Worm (Caenorhabditis elegans) whole organism, late embryonic: Measurements from ENCODE around the gene irld-38.
"Not testable (repeated sequence)": the region's sequence is repeated elsewhere in the genome, so short reads cannot be mapped to it uniquely, and the experiment has no call there.

Experiments used
- C08G9.2 ChIP-seq: sonication (generic microtip); optimal IDR thresholded peaks from 2 replicates; lab custom pipeline; 2016; ENCODE audit warnings: mild to moderate bottlenecking, missing genetic modification characterization, moderate library complexity, missing compliant biosample characterization
- C38D4.7 ChIP-seq: fragments of 200-800 bp; sonication (Bioruptor generic); optimal IDR thresholded peaks from 2 replicates; lab custom pipeline; 2018; ENCODE audit warnings: mild to moderate bottlenecking, missing genetic modification characterization, moderate library complexity, missing compliant biosample characterization
- F13H6.1 ChIP-seq: sonication (generic microtip); optimal IDR thresholded peaks from 2 replicates; lab custom pipeline; 2016; ENCODE audit warnings: missing genetic modification characterization, missing compliant biosample characterization
- ahr-1 ChIP-seq: sonication (generic microtip); optimal IDR thresholded peaks from 2 replicates; lab custom pipeline; 2016; ENCODE audit warnings: missing genetic modification characterization, missing compliant biosample characterization
- ama-1 ChIP-seq: fragments of 150-350 bp; optimal IDR thresholded peaks from 2 replicates; lab custom pipeline; 2014
- ceh-19 ChIP-seq: fragments of 200-800 bp; sonication (Bioruptor generic); optimal IDR thresholded peaks from 2 replicates; lab custom pipeline; 2018; ENCODE audit warnings: mild to moderate bottlenecking, missing genetic modification characterization, missing compliant biosample characterization
- ceh-2 ChIP-seq: sonication (generic microtip); optimal IDR thresholded peaks from 2 replicates; lab custom pipeline; 2016; ENCODE audit warnings: missing genotype, missing genetic modification characterization, missing compliant biosample characterization
- ceh-22 ChIP-seq: sonication (generic microtip); optimal IDR thresholded peaks from 2 replicates; lab custom pipeline; 2017; ENCODE audit warnings: missing biosample characterization, missing genetic modification characterization
- ceh-31 ChIP-seq: sonication (generic microtip); optimal IDR thresholded peaks from 2 replicates; lab custom pipeline; 2016; ENCODE audit warnings: missing genetic modification characterization, missing compliant biosample characterization
- ceh-34 ChIP-seq: sonication (generic microtip); optimal IDR thresholded peaks from 2 replicates; lab custom pipeline; 2016; ENCODE audit warnings: mild to moderate bottlenecking, missing genetic modification characterization, missing compliant biosample characterization
- ceh-45 ChIP-seq: fragments of 200-800 bp; sonication (Bioruptor generic); IDR thresholded peaks from 2 replicates; pipeline ENCODE4 v1.3.6; 2022; ENCODE audit warnings: missing genetic modification reagents, missing genetic modification characterization, missing compliant biosample characterization
- ceh-48 ChIP-seq: sonication (generic microtip); optimal IDR thresholded peaks from 2 replicates; lab custom pipeline; 2016; ENCODE audit warnings: missing genetic modification characterization, inconsistent platforms, missing compliant biosample characterization
- ceh-9 ChIP-seq: sonication (generic microtip); optimal IDR thresholded peaks from 2 replicates; lab custom pipeline; 2016; ENCODE audit warnings: mild to moderate bottlenecking, missing genetic modification characterization, inconsistent platforms, missing compliant biosample characterization
- che-1 ChIP-seq: sonication (generic microtip); optimal IDR thresholded peaks from 2 replicates; lab custom pipeline; 2016; ENCODE audit warnings: mild to moderate bottlenecking, missing genetic modification characterization, missing compliant biosample characterization
- elt-2 ChIP-seq: sonication (generic microtip); optimal IDR thresholded peaks from 2 replicates; lab custom pipeline; 2016; ENCODE audit warnings: missing genetic modification reagents, missing genetic modification characterization, missing compliant biosample characterization
- elt-4 ChIP-seq: sonication (generic microtip); optimal IDR thresholded peaks from 2 replicates; lab custom pipeline; 2016; ENCODE audit warnings: missing genetic modification characterization, missing compliant biosample characterization
- ets-4 ChIP-seq: sonication (generic microtip); optimal IDR thresholded peaks from 2 replicates; lab custom pipeline; 2016; ENCODE audit warnings: missing genetic modification characterization, missing compliant biosample characterization
- fkh-6 ChIP-seq: sonication (generic microtip); optimal IDR thresholded peaks from 2 replicates; lab custom pipeline; 2016; ENCODE audit warnings: missing genetic modification characterization, missing compliant biosample characterization
- hlh-6 ChIP-seq: sonication (generic microtip); optimal IDR thresholded peaks from 2 replicates; lab custom pipeline; 2016; ENCODE audit warnings: missing genotype, missing genetic modification characterization, missing compliant biosample characterization
- hlh-8 ChIP-seq: sonication (generic microtip); optimal IDR thresholded peaks from 2 replicates; lab custom pipeline; 2016; ENCODE audit warnings: missing genotype, missing genetic modification characterization, missing compliant biosample characterization
- lin-11 ChIP-seq: fragments of 200-800 bp; sonication (Bioruptor generic); optimal IDR thresholded peaks from 2 replicates; lab custom pipeline; 2018; ENCODE audit warnings: mild to moderate bottlenecking, missing genetic modification characterization, missing compliant biosample characterization
- nfya-1 ChIP-seq: sonication (generic microtip); optimal IDR thresholded peaks from 2 replicates; lab custom pipeline; 2017; ENCODE audit warnings: missing genetic modification characterization, mild to moderate bottlenecking, missing compliant biosample characterization, antibody characterized with exemption, moderate library complexity
- nhr-232 ChIP-seq: sonication (generic microtip); optimal IDR thresholded peaks from 2 replicates; lab custom pipeline; 2016; ENCODE audit warnings: missing genetic modification characterization, missing compliant biosample characterization
- npax-4 ChIP-seq: sonication (generic microtip); optimal IDR thresholded peaks from 2 replicates; lab custom pipeline; 2016; ENCODE audit warnings: missing genetic modification characterization, missing compliant biosample characterization
- pat-9 ChIP-seq: fragments of 200-800 bp; sonication (Bioruptor generic); optimal IDR thresholded peaks from 2 replicates; lab custom pipeline; 2018; ENCODE audit warnings: mild to moderate bottlenecking, missing genetic modification characterization, moderate library complexity, missing compliant biosample characterization
- pax-1 ChIP-seq: fragments of 150-350 bp; optimal IDR thresholded peaks from 2 replicates; lab custom pipeline; 2014; ENCODE audit warnings: missing biosample characterization, missing genetic modification characterization
- pha-2 ChIP-seq: sonication (generic microtip); optimal IDR thresholded peaks from 2 replicates; lab custom pipeline; 2017; ENCODE audit warnings: mild to moderate bottlenecking, missing genetic modification characterization, missing compliant biosample characterization
- pqm-1 ChIP-seq: sonication (generic microtip); optimal IDR thresholded peaks from 2 replicates; lab custom pipeline; 2016; ENCODE audit warnings: missing genetic modification characterization, missing compliant biosample characterization
- sdc-2 ChIP-seq: sonication (generic microtip); optimal IDR thresholded peaks from 2 replicates; lab custom pipeline; 2016; ENCODE audit warnings: missing genotype, missing genetic modification characterization, missing compliant biosample characterization
- syd-9 ChIP-seq: sonication (generic microtip); optimal IDR thresholded peaks from 2 replicates; lab custom pipeline; 2016; ENCODE audit warnings: mild to moderate bottlenecking, missing genetic modification characterization, moderate library complexity, missing compliant biosample characterization
- tbx-2 ChIP-seq: sonication (generic microtip); optimal IDR thresholded peaks from 2 replicates; lab custom pipeline; 2016; ENCODE audit warnings: missing genetic modification characterization, missing compliant biosample characterization
- unc-3 ChIP-seq, 2 experiments: fragments of 200-800 bp in 1 of 2; sonication (Bioruptor generic) in 1 of 2; sonication (generic microtip) in 1 of 2; conservative IDR thresholded peaks in 1 of 2; optimal IDR thresholded peaks in 1 of 2; 2 replicates each; pipeline versions ENCODE4 v1.3.6 to Lab custom; 2016 to 2022; ENCODE audit warnings: missing compliant biosample characterization in 2 of 2, missing genetic modification characterization in 2 of 2, missing genetic modification reagents in 1 of 2
- unc-55 ChIP-seq: sonication (generic microtip); optimal IDR thresholded peaks from 2 replicates; lab custom pipeline; 2017; ENCODE audit warnings: missing biosample characterization, missing genetic modification reagents, missing genetic modification characterization

The irld-38 gene

DNA sequence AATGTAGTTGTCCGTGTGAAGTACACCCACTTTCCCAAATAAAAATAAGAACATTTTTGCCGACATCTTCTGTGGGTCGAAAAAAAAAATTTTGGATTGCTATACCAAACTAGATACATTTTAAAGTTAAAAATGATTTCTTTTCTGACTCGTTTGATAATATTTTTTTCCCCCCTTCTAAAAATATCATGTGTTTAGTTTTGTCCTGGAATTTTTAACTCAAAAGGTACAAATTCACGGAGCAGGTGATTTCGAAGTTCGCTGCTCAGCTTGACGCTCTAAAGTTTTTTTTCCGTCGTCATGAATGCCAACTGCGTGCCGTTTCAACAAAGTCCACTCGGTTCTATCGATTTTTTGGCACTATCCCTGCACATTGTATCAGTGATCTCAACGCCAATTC is 33.7 kb upstream of the irld-38 start, which contains the start of gene srh-185:
srh-185 (plus strand) TSS at position 301 of the 400 bp plus-strand sequence.
- TF ChIP-seq tbx-2 (tag; lab: Kevin White, UChicago) (no peak), ceh-19 (GFP tag; lab: Kevin White, UChicago) (no peak), lin-11 (no peak), ceh-2 (tag; lab: Kevin White, UChicago) (no peak), ceh-45 (GFP tag; lab: Robert Waterston, UW) (no peak), ceh-22 (tag; lab: Kevin White, UChicago) (no peak), fkh-6 (tag; lab: Kevin White, UChicago) (no peak)

DNA sequence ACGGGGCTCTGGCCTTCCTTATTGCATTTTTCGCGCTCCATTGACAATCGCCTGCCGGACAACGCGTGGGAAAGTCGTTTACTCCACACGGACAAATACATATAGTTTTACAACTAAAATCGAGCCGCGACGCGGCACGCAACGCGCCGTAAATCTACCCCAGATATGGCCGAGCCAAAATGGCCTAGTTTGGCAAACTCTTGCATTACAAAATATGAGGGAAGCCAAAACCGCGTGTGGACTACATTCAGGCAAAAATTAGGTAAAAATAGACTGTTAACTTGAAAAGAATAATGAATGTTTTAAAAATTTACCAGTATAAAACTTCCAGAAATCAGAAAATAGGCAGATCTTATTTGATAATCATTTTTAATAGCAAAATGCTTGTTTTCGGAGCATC is 32.2 kb upstream of the irld-38 start, which contains the start of gene srt-16:
srt-16 (minus strand) TSS at position 101 of the 400 bp plus-strand sequence.
- TF ChIP-seq ama-1; unc-55 (GFP tag; lab: Kevin White, UChicago); che-1 (tag; lab: Kevin White, UChicago): not testable (repeated sequence)

DNA sequence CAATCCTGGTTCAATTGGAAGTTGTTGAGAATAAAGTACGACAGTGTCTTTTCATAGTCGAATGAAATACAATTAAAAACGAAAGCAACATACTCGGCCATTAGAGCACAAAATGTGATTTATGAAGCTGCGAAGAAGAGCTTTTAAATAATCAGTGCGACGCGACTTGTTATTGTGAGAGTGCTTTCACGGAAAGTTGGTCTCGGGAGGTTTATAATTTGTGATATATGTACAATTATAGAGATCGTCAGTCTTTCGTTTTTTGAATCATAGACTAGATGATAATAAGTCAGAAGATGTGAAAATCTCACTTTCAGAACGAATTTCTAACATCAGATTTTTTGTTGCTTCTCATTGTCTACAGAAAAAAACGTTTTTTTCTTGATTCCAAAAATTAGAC is 29.8 kb upstream of the irld-38 start, which contains the start of gene srt-15:
srt-15 (minus strand) TSS at position 101 of the 400 bp plus-strand sequence.
- TF ChIP-seq C08G9.2 (tag; lab: Kevin White, UChicago) (no peak), ahr-1 (tag; lab: Kevin White, UChicago) (no peak), pax-1 (tag; lab: Kevin White, UChicago) (no peak), hlh-8 (tag; lab: Kevin White, UChicago) (no peak), nhr-232 (tag; lab: Kevin White, UChicago) (no peak), sdc-2 (tag; lab: Kevin White, UChicago) (no peak), ceh-34 (tag; lab: Kevin White, UChicago) (no peak), ceh-48 (tag; lab: Kevin White, UChicago) (no peak)

DNA sequence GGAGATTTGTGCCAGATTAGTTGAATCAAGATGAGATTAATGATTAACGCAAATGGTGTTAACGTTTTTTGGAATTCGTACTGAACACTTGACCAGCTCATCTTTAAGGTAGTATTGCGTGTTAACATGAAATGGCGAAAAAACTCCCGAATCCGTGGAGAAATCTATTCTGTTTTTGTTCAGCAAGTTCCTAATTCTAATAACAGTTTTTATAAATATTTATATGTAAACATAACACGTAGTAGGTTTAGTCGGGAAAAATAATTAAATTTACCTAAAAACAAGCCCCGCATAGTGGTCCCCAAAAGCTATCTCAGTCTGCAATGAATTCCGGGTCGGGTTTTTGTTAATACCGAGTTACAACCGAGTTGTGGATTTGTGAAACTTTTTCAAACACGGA is 26.8 kb upstream of the irld-38 start, which contains the start of gene str-244:
str-244 (minus strand) TSS at position 101 of the 400 bp plus-strand sequence.
- TF ChIP-seq syd-9 (tag; lab: Kevin White, UChicago) (no peak), ceh-45 (GFP tag; lab: Robert Waterston, UW) (no peak), elt-4 (tag; lab: Kevin White, UChicago) (no peak), ceh-2 (tag; lab: Kevin White, UChicago) (no peak), ahr-1 (tag; lab: Kevin White, UChicago) (no peak), elt-2 (tag; lab: Kevin White, UChicago) (no peak), nfya-1 (tag; lab: Kevin White, UChicago) (no peak)

DNA sequence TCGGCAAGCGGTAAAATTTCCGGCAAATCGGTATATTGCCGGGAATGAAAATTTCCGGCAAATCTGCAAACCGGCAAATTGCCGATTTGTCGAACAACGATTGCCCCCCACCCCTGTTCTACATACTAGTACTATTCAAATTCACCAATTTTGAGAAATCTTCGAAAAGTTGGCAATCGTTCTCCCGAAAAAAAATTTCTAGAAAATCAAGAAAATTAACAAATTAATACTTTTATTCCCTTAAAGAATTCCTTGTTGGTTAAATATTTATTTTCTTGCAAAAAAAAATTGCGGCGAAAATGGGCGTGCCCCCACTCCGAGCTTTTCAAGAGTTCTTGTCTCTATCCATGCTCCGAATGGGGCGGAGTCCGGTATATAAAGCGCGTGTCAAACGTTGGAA is 22.0 kb upstream of the irld-38 start, which contains the start of gene C50H11.8:
C50H11.8 (plus strand) TSS at position 301 of the 400 bp plus-strand sequence.
- TF ChIP-seq pqm-1 (no peak), ceh-31 (tag; lab: Kevin White, UChicago) (no peak), C38D4.7 (no peak), pat-9 (tag; lab: Kevin White, UChicago) (no peak), F13H6.1 (tag; lab: Kevin White, UChicago) (no peak)

DNA sequence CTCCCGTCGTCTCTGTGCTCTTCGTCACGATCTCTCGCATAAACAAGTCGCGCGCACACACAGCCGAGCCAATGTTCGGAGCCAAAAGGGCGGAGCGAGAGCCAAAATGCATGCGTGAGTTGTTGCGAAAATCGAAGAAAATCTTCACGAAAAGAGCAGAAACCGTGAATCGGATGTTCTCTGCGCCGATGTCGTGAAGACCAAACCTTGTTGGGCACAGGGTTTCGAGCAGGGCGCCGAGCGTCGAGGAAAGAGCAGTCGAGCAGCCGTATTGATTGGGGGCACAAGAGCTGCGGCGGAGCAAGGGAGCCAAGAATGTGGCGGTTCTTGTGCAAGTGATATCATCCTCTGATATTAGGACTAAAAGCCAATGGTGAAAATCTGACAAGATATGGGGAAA is 14.1 kb upstream of the irld-38 start:
- TF ChIP-seq npax-4, result no peak
- no peak for TF ChIP-seq pha-2 (tag; lab: Kevin White, UChicago)
- no peak for TF ChIP-seq ets-4 (tag; lab: Kevin White, UChicago)
- TF ChIP-seq hlh-6 (tag; lab: Kevin White, UChicago), result no peak
- no peak for TF ChIP-seq unc-3 (GFP tag; conservative IDR thresholded peaks at IDR 0.05; lab: Robert Waterston, UW)
- TF ChIP-seq unc-3 (tag; optimal IDR thresholded peaks at IDR 0.05; lab: Kevin White, UChicago), result no peak
- TF ChIP-seq ceh-9 (tag; lab: Kevin White, UChicago), result no peak
